Fruit fly (Drosophila melanogaster): ENCODE measurements around the gene CG5665.

The CG5665 gene

DNA sequence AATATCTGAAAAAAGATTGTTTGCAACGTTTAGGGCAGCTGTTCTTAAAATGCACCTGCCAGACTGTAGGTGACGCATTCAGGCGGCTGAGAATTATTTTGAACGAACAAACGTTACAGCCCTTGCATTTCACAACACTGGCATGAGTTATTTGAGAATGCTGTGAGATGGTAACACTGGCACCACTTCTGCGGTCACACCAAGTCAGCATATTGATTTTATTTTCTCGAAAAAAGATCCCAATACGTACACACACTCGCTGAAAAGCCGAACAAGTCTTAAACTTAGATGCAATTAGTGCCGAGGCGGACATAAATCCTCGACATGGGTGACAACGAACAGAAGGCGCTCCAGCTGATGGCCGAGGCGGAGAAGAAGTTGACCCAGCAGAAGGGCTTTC lies 44.8 kb upstream of the CG5665 start, which contains the start of gene alphaSnap:
alphaSnap (plus strand) TSS at position 164 of the 400 bp plus-strand sequence.
- TF ChIP-seq Myc (optimal IDR thresholded peaks at IDR 0.05) (no peak), ey (GFP tag; optimal IDR thresholded peaks at IDR 0.05) (no peak), GATAd (GFP tag; optimal IDR thresholded peaks at IDR 0.05) (no peak), Abd-B (GFP tag; optimal IDR thresholded peaks at IDR 0.05) (no peak), Hnf4 (GFP tag; optimal IDR thresholded peaks at IDR 0.05) (peak; percentile 60), sv (GFP tag; optimal IDR thresholded peaks at IDR 0.05) (no peak), jim (GFP tag; optimal IDR thresholded peaks at IDR 0.05) (no peak), rgr (GFP tag; optimal IDR thresholded peaks at IDR 0.05) (peak; percentile 72), Sp1 (GFP tag; optimal IDR thresholded peaks at IDR 0.05) (peak; percentile 27), Rel (GFP tag; optimal IDR thresholded peaks at IDR 0.05) (peak; percentile 0), Rel (tag; optimal IDR thresholded peaks at IDR 0.05) (peak; percentile 55), CrebA (GFP tag; optimal IDR thresholded peaks at IDR 0.05; ENCODE audit: borderline replicate concordance) (no peak), tai (GFP tag; optimal IDR thresholded peaks at IDR 0.05) (peak; percentile 35), Hr78 (GFP tag; optimal IDR thresholded peaks at IDR 0.05) (no peak), h (GFP tag; optimal IDR thresholded peaks at IDR 0.05) (peak; percentile 61), Jra (GFP tag; optimal IDR thresholded peaks at IDR 0.05) (peak; percentile 91), CG32264 (GFP tag; optimal IDR thresholded peaks at IDR 0.05) (no peak), br (GFP tag; optimal IDR thresholded peaks at IDR 0.05) (peak; percentile 51), dl (GFP tag; optimal IDR thresholded peaks at IDR 0.05; ENCODE audit: insufficient read depth in 1 of 2, partially characterized antibody in 2 of 2) (peak in 1 of 2 experiments; percentile 18), sage (GFP tag; optimal IDR thresholded peaks at IDR 0.05) (peak; percentile 35), psq (GFP tag; optimal IDR thresholded peaks at IDR 0.05) (peak; percentile 49), OdsH (GFP tag; optimal IDR thresholded peaks at IDR 0.05) (peak; percentile 22), CG9705 (GFP tag; optimal IDR thresholded peaks at IDR 0.05) (no peak), N (GFP tag; optimal IDR thresholded peaks at IDR 0.05) (no peak), Mio (GFP tag; optimal IDR thresholded peaks at IDR 0.05) (no peak), brk (GFP tag; optimal IDR thresholded peaks at IDR 0.05) (no peak), Hr83 (GFP tag; optimal IDR thresholded peaks at IDR 0.05; ENCODE audit: poor library complexity, severe bottlenecking) (peak; percentile 8), Dif (GFP tag; optimal IDR thresholded peaks at IDR 0.05; ENCODE audit: partially characterized antibody) (peak; percentile 21), Dfd (GFP tag; optimal IDR thresholded peaks at IDR 0.05) (no peak), dmrt93B (GFP tag; optimal IDR thresholded peaks at IDR 0.05) (no peak), pan (optimal IDR thresholded peaks at IDR 0.05) (no peak), dsf (GFP tag; optimal IDR thresholded peaks at IDR 0.05; ENCODE audit: borderline replicate concordance) (no peak), foxo (GFP tag; optimal IDR thresholded peaks at IDR 0.05) (peak in 1 of 2 experiments; percentile 49), Vsx2 (GFP tag; optimal IDR thresholded peaks at IDR 0.05; ENCODE audit: partially characterized antibody) (no peak), woc (GFP tag; optimal IDR thresholded peaks at IDR 0.05) (no peak), HLH106 (tag; optimal IDR thresholded peaks at IDR 0.05) (peak; percentile 22), usp (GFP tag; optimal IDR thresholded peaks at IDR 0.05) (no peak), lola (GFP tag; optimal IDR thresholded peaks at IDR 0.05) (no peak), fru (GFP tag; optimal IDR thresholded peaks at IDR 0.05) (peak; percentile 24)

dm6 chr3L:20316956-20317589 lies 41.2 kb upstream of the CG5665 start, which contains the start of gene Spn77Ba:
Gene Spn77Ba, plus strand, starts transcription at chr3L:20317190.
- peak; percentile 71 for TF ChIP-seq Hnf4 (GFP tag; optimal IDR thresholded peaks at IDR 0.05)
- TF ChIP-seq rgr (GFP tag; optimal IDR thresholded peaks at IDR 0.05): peak; percentile 30
- TF ChIP-seq dmrt93B (GFP tag; optimal IDR thresholded peaks at IDR 0.05): no peak
- TF ChIP-seq fru (GFP tag; optimal IDR thresholded peaks at IDR 0.05): peak; percentile 7
- peak; percentile 19 for TF ChIP-seq psq (GFP tag; optimal IDR thresholded peaks at IDR 0.05)
- peak; percentile 21 to 56 for TF ChIP-seq dl (GFP tag; optimal IDR thresholded peaks at IDR 0.05; ENCODE audit: insufficient read depth in 1 of 2, partially characterized antibody in 2 of 2)
- no peak for TF ChIP-seq pan (optimal IDR thresholded peaks at IDR 0.05)
- peak; percentile 34 for TF ChIP-seq h (GFP tag; optimal IDR thresholded peaks at IDR 0.05)
- no peak for TF ChIP-seq Rel (GFP tag; optimal IDR thresholded peaks at IDR 0.05)
- peak; percentile 98 for TF ChIP-seq Rel (tag; optimal IDR thresholded peaks at IDR 0.05)
- TF ChIP-seq CrebA (GFP tag; optimal IDR thresholded peaks at IDR 0.05; ENCODE audit: borderline replicate concordance): no peak
- TF ChIP-seq Hr83 (GFP tag; optimal IDR thresholded peaks at IDR 0.05; ENCODE audit: poor library complexity, severe bottlenecking): peak; percentile 20
- no peak for TF ChIP-seq usp (GFP tag; optimal IDR thresholded peaks at IDR 0.05)
- TF ChIP-seq Dif (GFP tag; optimal IDR thresholded peaks at IDR 0.05; ENCODE audit: partially characterized antibody): peak; percentile 69
